Worm (Caenorhabditis elegans) whole organism, early embryonic: ENCODE measurements around the gene mspn-1.

Source experiments
- F13C5.2 ChIP-seq: sonication (generic microtip); optimal IDR thresholded peaks from 2 replicates; lab custom pipeline; 2017; ENCODE audit warnings: mild to moderate bottlenecking, missing genetic modification characterization, inconsistent platforms, missing compliant biosample characterization
- aly-1 ChIP-seq: sonication (generic microtip); optimal IDR thresholded peaks from 2 replicates; lab custom pipeline; 2016; ENCODE audit warnings: missing genetic modification characterization, missing compliant biosample characterization
- ama-1 ChIP-seq: fragments of 150-350 bp; optimal IDR thresholded peaks from 2 replicates; lab custom pipeline; 2014
- ceh-36 ChIP-seq: sonication (generic microtip); optimal IDR thresholded peaks from 2 replicates; lab custom pipeline; 2016; ENCODE audit warnings: missing genetic modification characterization, inconsistent platforms, missing compliant biosample characterization
- flt-1 ChIP-seq: fragments of 200-800 bp; sonication (Bioruptor generic); IDR thresholded peaks from 2 replicates; pipeline ENCODE4 v1.3.6; 2022; ENCODE audit warnings: missing genetic modification characterization, missing compliant biosample characterization
- hmbx-1 ChIP-seq: sonication (generic microtip); optimal IDR thresholded peaks from 2 replicates; lab custom pipeline; 2016; ENCODE audit warnings: mild to moderate bottlenecking, missing genetic modification characterization, missing compliant biosample characterization
- hmg-4 ChIP-seq: fragments of 200-800 bp; sonication (Bioruptor generic); optimal IDR thresholded peaks from 2 replicates; lab custom pipeline; 2018; ENCODE audit warnings: mild to moderate bottlenecking, missing genetic modification characterization, missing compliant biosample characterization
- hnd-1 ChIP-seq: sonication (generic microtip); optimal IDR thresholded peaks from 2 replicates; lab custom pipeline; 2016; ENCODE audit warnings: missing genetic modification characterization, missing compliant biosample characterization
- pes-1 ChIP-seq: fragments of 200-800 bp; sonication (Bioruptor generic); IDR thresholded peaks from 2 replicates; pipeline ENCODE4 v1.3.6; 2022; ENCODE audit warnings: missing genetic modification reagents, missing genetic modification characterization, missing compliant biosample characterization
- scrt-1 ChIP-seq: fragments of 200-800 bp; sonication (Bioruptor generic); IDR thresholded peaks from 2 replicates; pipeline ENCODE4 v1.3.6; 2022; ENCODE audit warnings: missing genetic modification characterization, missing compliant biosample characterization
- tbx-11 ChIP-seq: fragments of 200-800 bp; sonication (Bioruptor generic); IDR thresholded peaks from 2 replicates; pipeline ENCODE4 v1.3.6; 2022; ENCODE audit warnings: missing genetic modification characterization, missing compliant biosample characterization
- tbx-37 ChIP-seq: fragments of 200-800 bp; sonication (Bioruptor generic); conservative IDR thresholded peaks from 2 replicates; pipeline ENCODE4 v1.3.6; 2022; ENCODE audit warnings: missing genetic modification reagents, missing genetic modification characterization, missing compliant biosample characterization
- tra-4 ChIP-seq: sonication (generic microtip); optimal IDR thresholded peaks from 2 replicates; lab custom pipeline; 2017; ENCODE audit warnings: missing genetic modification characterization, missing compliant biosample characterization

DNA sequence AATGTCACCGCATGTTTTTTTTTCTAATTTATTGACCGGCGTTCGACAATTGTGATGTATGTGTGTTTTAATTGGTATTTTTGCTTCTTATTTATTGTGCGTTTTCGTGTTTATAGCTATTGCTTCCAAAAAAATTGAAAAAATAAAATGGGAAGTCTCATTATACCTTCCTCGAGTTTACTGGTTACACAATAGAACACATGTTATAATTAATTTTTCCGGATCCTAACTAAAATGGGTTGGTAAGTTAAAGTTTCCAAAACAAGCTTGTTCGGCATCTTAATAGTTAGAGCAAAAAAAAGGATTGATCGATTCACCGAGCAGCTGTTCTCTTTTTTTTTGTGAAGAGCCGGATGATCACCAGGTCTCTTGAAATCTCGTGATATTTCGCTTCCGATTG is 22.3 kb upstream of the mspn-1 start, which contains the start of gene ttr-54:
- TF ChIP-seq ama-1 (lab: Kevin White, UChicago), result no peak
- no peak for TF ChIP-seq aly-1 (tag; lab: Kevin White, UChicago)
- TF ChIP-seq hmbx-1, result no peak
- no peak for TF ChIP-seq scrt-1 (GFP tag; lab: Robert Waterston, UW)
- TF ChIP-seq hmg-4 (GFP tag; lab: Kevin White, UChicago), result no peak
- TF ChIP-seq tra-4 (tag; lab: Kevin White, UChicago), result no peak
- no peak for TF ChIP-seq pes-1
- no peak for TF ChIP-seq flt-1 (GFP tag; lab: Robert Waterston, UW)
- TF ChIP-seq F13C5.2 (tag; lab: Kevin White, UChicago), result no peak
- TF ChIP-seq tbx-37 (GFP tag; lab: Robert Waterston, UW), result no peak
- no peak for TF ChIP-seq tbx-11 (GFP tag; lab: Robert Waterston, UW)
- TF ChIP-seq ceh-36 (tag; lab: Kevin White, UChicago), result no peak
- TF ChIP-seq hnd-1 (tag; lab: Kevin White, UChicago), result no peak
